Worm (Caenorhabditis elegans) whole organism, young adult: ENCODE data around the gene rocf-1.

Source experiments
- B0019.2 ChIP-seq: fragments of 200-800 bp; sonication (Bioruptor generic); conservative IDR thresholded peaks from 2 replicates; pipeline ENCODE4 v1.3.6; 2022; ENCODE audit warnings: missing genetic modification reagents, missing genetic modification characterization, missing compliant biosample characterization
- F49E8.2 ChIP-seq: sonication (generic microtip); optimal IDR thresholded peaks from 3 replicates; lab custom pipeline; 2017; ENCODE audit warnings: missing genetic modification characterization, mild to moderate bottlenecking, missing compliant biosample characterization, antibody characterized with exemption, moderate library complexity; ENCODE audit not compliant: insufficient read depth
- ama-1 ChIP-seq, 3 experiments: fragments of 150-350 bp in 1 of 3; sonication (generic microtip) in 2 of 3; optimal IDR thresholded peaks; 2 replicates each; lab custom pipeline; 2014 to 2018; ENCODE audit warnings: missing biosample characterization in 2 of 3, missing genetic modification characterization in 2 of 3, missing genetic modification reagents in 2 of 3
- ceh-91 ChIP-seq: fragments of 200-800 bp; sonication (Bioruptor generic); IDR thresholded peaks from 2 replicates; pipeline ENCODE4 v1.3.6; 2022; ENCODE audit warnings: missing genetic modification reagents, missing genetic modification characterization, missing compliant biosample characterization
- ekl-4 ChIP-seq: fragments of 200-800 bp; sonication (Bioruptor generic); IDR thresholded peaks from 2 replicates; pipeline ENCODE4 v1.3.6; 2022; ENCODE audit warnings: missing genetic modification reagents, missing genetic modification characterization, missing compliant biosample characterization
- ets-4 ChIP-seq: fragments of 200-800 bp; sonication (Bioruptor generic); optimal IDR thresholded peaks from 2 replicates; lab custom pipeline; 2018; ENCODE audit warnings: mild to moderate bottlenecking, missing genetic modification characterization, missing compliant biosample characterization
- mxl-1 ChIP-seq: sonication (generic microtip); optimal IDR thresholded peaks from 2 replicates; lab custom pipeline; 2016; ENCODE audit warnings: missing genetic modification characterization, missing compliant biosample characterization
- nfya-1 ChIP-seq: sonication (generic microtip); optimal IDR thresholded peaks from 2 replicates; lab custom pipeline; 2017; ENCODE audit warnings: antibody characterized with exemption, missing compliant biosample characterization, missing genetic modification characterization, borderline replicate concordance; ENCODE audit not compliant: insufficient read depth
- sdz-38 ChIP-seq: sonication (generic microtip); optimal IDR thresholded peaks from 2 replicates; lab custom pipeline; 2016; ENCODE audit warnings: missing genotype, missing genetic modification characterization, missing compliant biosample characterization
- snpc-3.4 ChIP-seq: sonication (generic microtip); optimal IDR thresholded peaks from 2 replicates; lab custom pipeline; 2017; ENCODE audit warnings: missing genetic modification characterization, mild to moderate bottlenecking, missing compliant biosample characterization, antibody characterized with exemption, moderate library complexity, missing genotype, missing genetic modification reagents
- somi-1 ChIP-seq: fragments of 200-800 bp; sonication (Bioruptor generic); optimal IDR thresholded peaks from 2 replicates; lab custom pipeline; 2018; ENCODE audit warnings: mild to moderate bottlenecking, missing genetic modification characterization, missing compliant biosample characterization
- unc-62 ChIP-seq: fragments of 150-350 bp; optimal IDR thresholded peaks from 2 replicates; lab custom pipeline; 2014; ENCODE audit warnings: missing biosample characterization, missing genetic modification reagents, missing genetic modification characterization
- ztf-22 ChIP-seq: fragments of 200-800 bp; sonication (Bioruptor generic); optimal IDR thresholded peaks from 2 replicates; lab custom pipeline; 2018; ENCODE audit warnings: mild to moderate bottlenecking, missing genetic modification characterization, moderate library complexity, missing compliant biosample characterization

ce11 chrV:15499099-15499498 lies 34.8 kb upstream of the rocf-1 start:
- TF ChIP-seq ets-4 (no peak), F49E8.2 (tag; lab: Kevin White, UChicago) (no peak), ekl-4 (GFP tag; lab: Robert Waterston, UW) (no peak), snpc-3.4 (tag; lab: Kevin White, UChicago) (no peak), mxl-1 (tag; lab: Kevin White, UChicago) (no peak), B0019.2 (GFP tag; lab: Robert Waterston, UW) (no peak), ama-1 (optimal IDR thresholded peaks at IDR 0.05; lab: Kevin White, UChicago) (no peak), ama-1 (GFP tag; optimal IDR thresholded peaks at IDR 0.05; lab: Kevin White, UChicago) (no peak), unc-62 (GFP tag; lab: Kevin White, UChicago) (no peak), somi-1 (GFP tag; lab: Kevin White, UChicago) (no peak), sdz-38 (tag; lab: Kevin White, UChicago) (no peak), ceh-91 (GFP tag; lab: Robert Waterston, UW) (no peak), ztf-22 (GFP tag; lab: Kevin White, UChicago) (no peak), nfya-1 (tag; lab: Kevin White, UChicago) (no peak)
